Fruit fly (Drosophila melanogaster) whole organism, embryonic: ENCODE data around the gene CG15199.

Experiments
- Ada2b ChIP-seq: fragments of 200-800 bp; sonication (Bioruptor generic); IDR thresholded peaks from 2 replicates; pipeline ENCODE4 v1.3.6; 2022; ENCODE audit warnings: missing biosample characterization, missing genetic modification characterization
- Bgb ChIP-seq: fragments of 200-800 bp; sonication (Bioruptor generic); IDR thresholded peaks from 2 replicates; pipeline ENCODE4 v1.3.6; 2022; ENCODE audit warnings: missing biosample characterization, missing genetic modification characterization; ENCODE audit not compliant: partially characterized antibody
- CG10274 ChIP-seq: fragments of 200-800 bp; sonication (Bioruptor generic); optimal IDR thresholded peaks from 3 replicates; lab custom pipeline; 2017; ENCODE audit warnings: missing biosample characterization, mild to moderate bottlenecking, missing genetic modification characterization
- CG11085 ChIP-seq: fragments of 200-800 bp; sonication (Bioruptor generic); IDR thresholded peaks from 2 replicates; pipeline ENCODE4 v1.3.6; 2022; ENCODE audit warnings: missing biosample characterization, missing genetic modification characterization
- CG15269 ChIP-seq: fragments of 200-800 bp; sonication (Bioruptor generic); optimal IDR thresholded peaks from 2 replicates; lab custom pipeline; 2018; ENCODE audit warnings: missing biosample characterization, mild to moderate bottlenecking, missing genetic modification characterization, moderate library complexity
- CG16813 ChIP-seq: fragments of 200-800 bp; sonication (Bioruptor generic); IDR thresholded peaks from 3 replicates; pipeline ENCODE4 v1.3.6; 2022; ENCODE audit warnings: missing biosample characterization, missing genetic modification characterization; ENCODE audit not compliant: partially characterized antibody
- CG17361 ChIP-seq: fragments of 200-800 bp; sonication (Bioruptor generic); IDR thresholded peaks from 3 replicates; pipeline ENCODE4 v1.3.6; 2022; ENCODE audit warnings: missing biosample characterization, missing genetic modification characterization
- CG17612 ChIP-seq: fragments of 200-800 bp; sonication (Bioruptor generic); IDR thresholded peaks from 2 replicates; pipeline ENCODE4 v1.3.6; 2022; ENCODE audit warnings: missing biosample characterization, missing genetic modification characterization
- CG2889 ChIP-seq: fragments of 200-800 bp; sonication (Bioruptor generic); IDR thresholded peaks from 3 replicates; pipeline ENCODE4 v1.3.6; 2022; ENCODE audit warnings: missing biosample characterization, missing genetic modification characterization
- CG31441 ChIP-seq: fragments of 200-800 bp; sonication (Bioruptor generic); IDR thresholded peaks from 2 replicates; pipeline ENCODE4 v1.3.6; 2022; ENCODE audit warnings: missing biosample characterization, missing genetic modification characterization
- CG32772 ChIP-seq: fragments of 200-800 bp; sonication (Bioruptor generic); IDR thresholded peaks from 2 replicates; pipeline ENCODE4 v1.3.6; 2022; ENCODE audit warnings: missing biosample characterization, missing genetic modification characterization
- CG34224 ChIP-seq: fragments of 200-800 bp; sonication (Bioruptor generic); IDR thresholded peaks from 3 replicates; pipeline ENCODE4 v1.3.6; 2022; ENCODE audit warnings: missing biosample characterization, missing genetic modification characterization; ENCODE audit not compliant: partially characterized antibody
- CG3847 ChIP-seq: fragments of 200-800 bp; sonication (Bioruptor generic); IDR thresholded peaks from 2 replicates; pipeline ENCODE4 v1.3.6; 2022; ENCODE audit warnings: missing biosample characterization, missing genetic modification characterization
- CG4707 ChIP-seq: fragments of 200-800 bp; sonication (Bioruptor generic); optimal IDR thresholded peaks from 2 replicates; lab custom pipeline; 2018; ENCODE audit warnings: missing biosample characterization, mild to moderate bottlenecking, missing genetic modification characterization, moderate library complexity
- CG6254 ChIP-seq: fragments of 200-800 bp; sonication (Bioruptor generic); optimal IDR thresholded peaks from 3 replicates; lab custom pipeline; 2017; ENCODE audit warnings: mild to moderate bottlenecking, missing biosample characterization, missing genetic modification reagents, missing genetic modification characterization
- CG7963 ChIP-seq: fragments of 200-800 bp; sonication (Bioruptor generic); IDR thresholded peaks from 3 replicates; pipeline ENCODE4 v1.3.6; 2022; ENCODE audit warnings: missing biosample characterization, missing genetic modification characterization; ENCODE audit not compliant: partially characterized antibody
- CG8290 ChIP-seq, 3 experiments: fragments of 200-800 bp; sonication (Bioruptor generic); optimal IDR thresholded peaks; 2 replicates each; lab custom pipeline; 2016 to 2019; ENCODE audit warnings: missing biosample characterization in 3 of 3, missing genetic modification characterization in 3 of 3, mild to moderate bottlenecking in 2 of 3, moderate library complexity in 1 of 3
- CG8765 ChIP-seq: fragments of 200-800 bp; sonication (Bioruptor generic); IDR thresholded peaks from 2 replicates; pipeline ENCODE4 v1.3.6; 2022; ENCODE audit warnings: missing biosample characterization, missing genetic modification characterization
- CG9215 ChIP-seq: fragments of 200-800 bp; sonication (Bioruptor generic); IDR thresholded peaks from 2 replicates; pipeline ENCODE4 v1.3.6; 2022; ENCODE audit warnings: missing biosample characterization, missing genetic modification characterization
- CG9727 ChIP-seq: fragments of 200-800 bp; sonication (Bioruptor generic); optimal IDR thresholded peaks from 3 replicates; lab custom pipeline; 2017; ENCODE audit warnings: missing biosample characterization, mild to moderate bottlenecking, missing genetic modification characterization
- Chrac-16 ChIP-seq: fragments of 200-800 bp; sonication (Bioruptor generic); optimal IDR thresholded peaks from 3 replicates; lab custom pipeline; 2016; ENCODE audit warnings: missing biosample characterization, missing genetic modification characterization
- D ChIP-seq, 2 experiments: fragments of 200-800 bp in 1 of 2; fragments of >200 bp in 1 of 2; sonication (Bioruptor generic) in 1 of 2; optimal IDR thresholded peaks; 2 replicates in 1 of 2; 3 replicates in 1 of 2; lab custom pipeline; 2017; ENCODE audit warnings: mild to moderate bottlenecking in 1 of 2, missing biosample characterization in 1 of 2, missing genetic modification characterization in 1 of 2, missing genetic modification reagents in 1 of 2
- Deaf1 ChIP-seq: fragments of 200-800 bp; optimal IDR thresholded peaks from 3 replicates; lab custom pipeline; 2019; ENCODE audit warnings: missing biosample characterization, mild to moderate bottlenecking, missing genetic modification characterization, moderate library complexity
- Dll ChIP-seq: fragments of 200-800 bp; sonication (Bioruptor generic); IDR thresholded peaks from 4 replicates; pipeline ENCODE4 v1.3.6; 2022; ENCODE audit warnings: missing biosample characterization, missing genetic modification characterization; ENCODE audit not compliant: partially characterized antibody
- Dp ChIP-seq: fragments of 200-800 bp; sonication (Bioruptor generic); optimal IDR thresholded peaks from 2 replicates; lab custom pipeline; 2018; ENCODE audit warnings: missing biosample characterization, mild to moderate bottlenecking, missing genetic modification characterization, moderate library complexity
- Eip74EF ChIP-seq, 2 experiments: fragments of 200-800 bp in 1 of 2; fragments of >200 bp in 1 of 2; sonication (Bioruptor generic) in 1 of 2; optimal IDR thresholded peaks; 2 replicates each; lab custom pipeline; 2017 to 2019; ENCODE audit warnings: missing biosample characterization in 2 of 2, missing genetic modification characterization in 2 of 2, mild to moderate bottlenecking in 1 of 2, moderate library complexity in 1 of 2
- Hr39 ChIP-seq: fragments of >200 bp; optimal IDR thresholded peaks from 2 replicates; lab custom pipeline; 2017
- MBD-R2 ChIP-seq: fragments of 200-800 bp; sonication (Bioruptor generic); IDR thresholded peaks from 2 replicates; pipeline ENCODE4 v1.3.6; 2022; ENCODE audit warnings: missing biosample characterization, missing genetic modification characterization
- Nf-YB ChIP-seq: fragments of 200-800 bp; sonication (Bioruptor generic); optimal IDR thresholded peaks from 3 replicates; lab custom pipeline; 2019; ENCODE audit warnings: missing biosample characterization, mild to moderate bottlenecking, missing genetic modification characterization, moderate library complexity
- Opbp ChIP-seq: fragments of 200-800 bp; sonication (Bioruptor generic); IDR thresholded peaks from 3 replicates; pipeline ENCODE4 v1.3.6; 2022; ENCODE audit warnings: missing biosample characterization, missing genetic modification characterization; ENCODE audit not compliant: partially characterized antibody
- ase ChIP-seq: fragments of 200-800 bp; sonication (Bioruptor generic); IDR thresholded peaks from 3 replicates; pipeline ENCODE4 v1.3.6; 2022; ENCODE audit warnings: missing biosample characterization, missing genetic modification characterization
- ato ChIP-seq: fragments of 200-800 bp; sonication (Bioruptor generic); IDR thresholded peaks from 2 replicates; pipeline ENCODE4 v1.3.6; 2022; ENCODE audit warnings: missing biosample characterization, missing genetic modification characterization; ENCODE audit not compliant: partially characterized antibody
- bsh ChIP-seq, 2 experiments: fragments of 200-800 bp; sonication (Bioruptor generic); optimal IDR thresholded peaks; 2 replicates each; lab custom pipeline; 2017 to 2018; ENCODE audit warnings: mild to moderate bottlenecking in 2 of 2, missing biosample characterization in 2 of 2, missing genetic modification characterization in 2 of 2, moderate library complexity in 1 of 2
- cwo ChIP-seq: fragments of 200-800 bp; sonication (Bioruptor generic); optimal IDR thresholded peaks from 3 replicates; lab custom pipeline; 2017; ENCODE audit warnings: missing biosample characterization, missing genetic modification characterization, mild to moderate bottlenecking, moderate library complexity, missing genetic modification reagents
- exex ChIP-seq: fragments of 200-800 bp; sonication (Bioruptor generic); optimal IDR thresholded peaks from 4 replicates; lab custom pipeline; 2018; ENCODE audit warnings: missing biosample characterization, mild to moderate bottlenecking, missing genetic modification characterization, moderate library complexity
- eyg ChIP-seq: fragments of 200-800 bp; sonication (Bioruptor generic); optimal IDR thresholded peaks from 3 replicates; lab custom pipeline; 2016; ENCODE audit warnings: missing biosample characterization, missing genetic modification characterization
- ftz-f1 ChIP-seq: fragments of 200-800 bp; sonication (Bioruptor generic); optimal IDR thresholded peaks from 2 replicates; lab custom pipeline; 2016; ENCODE audit warnings: missing biosample characterization, missing genetic modification characterization
- hb ChIP-seq: fragments of 200-800 bp; sonication (Bioruptor generic); IDR thresholded peaks from 3 replicates; pipeline ENCODE4 v1.3.6; 2022; ENCODE audit warnings: missing biosample characterization, missing genetic modification characterization; ENCODE audit not compliant: partially characterized antibody
- insv ChIP-seq, 2 experiments: fragments of 200-800 bp; sonication (Bioruptor generic); optimal IDR thresholded peaks; 3 replicates each; lab custom pipeline; 2016 to 2018; ENCODE audit warnings: missing biosample characterization in 2 of 2, missing genetic modification characterization in 2 of 2
- kni ChIP-seq: fragments of 200-800 bp; sonication (Bioruptor generic); optimal IDR thresholded peaks from 3 replicates; lab custom pipeline; 2017; ENCODE audit warnings: mild to moderate bottlenecking, missing biosample characterization, missing genetic modification reagents, missing genetic modification characterization
- lbe ChIP-seq: fragments of 200-800 bp; sonication (Bioruptor generic); optimal IDR thresholded peaks from 2 replicates; lab custom pipeline; 2016; ENCODE audit warnings: missing biosample characterization, mild to moderate bottlenecking, missing genetic modification characterization
- ro ChIP-seq: fragments of 200-800 bp; sonication (Bioruptor generic); IDR thresholded peaks from 2 replicates; pipeline ENCODE4 v1.3.6; 2022; ENCODE audit warnings: missing biosample characterization, missing genetic modification characterization
- salm ChIP-seq: fragments of 200-800 bp; sonication (Bioruptor generic); optimal IDR thresholded peaks from 2 replicates; lab custom pipeline; 2018; ENCODE audit warnings: missing biosample characterization, mild to moderate bottlenecking, missing genetic modification characterization
- vfl ChIP-seq: fragments of 200-800 bp; sonication (Bioruptor generic); optimal IDR thresholded peaks from 2 replicates; lab custom pipeline; 2016; ENCODE audit warnings: missing biosample characterization, missing genetic modification characterization
- vnd ChIP-seq: fragments of 200-800 bp; sonication (Bioruptor generic); IDR thresholded peaks from 3 replicates; pipeline ENCODE4 v1.3.6; 2022; ENCODE audit warnings: missing biosample characterization, missing genetic modification characterization; ENCODE audit not compliant: partially characterized antibody
- vvl ChIP-seq: fragments of 200-800 bp; sonication (Bioruptor generic); IDR thresholded peaks from 2 replicates; pipeline ENCODE4 v1.3.6; 2022; ENCODE audit warnings: missing biosample characterization, missing genetic modification characterization
- zen2 ChIP-seq: fragments of 200-800 bp; sonication (Bioruptor generic); IDR thresholded peaks from 3 replicates; pipeline ENCODE4 v1.3.6; 2022; ENCODE audit warnings: missing biosample characterization, missing genetic modification characterization; ENCODE audit not compliant: partially characterized antibody

Gene CG15199

DNA sequence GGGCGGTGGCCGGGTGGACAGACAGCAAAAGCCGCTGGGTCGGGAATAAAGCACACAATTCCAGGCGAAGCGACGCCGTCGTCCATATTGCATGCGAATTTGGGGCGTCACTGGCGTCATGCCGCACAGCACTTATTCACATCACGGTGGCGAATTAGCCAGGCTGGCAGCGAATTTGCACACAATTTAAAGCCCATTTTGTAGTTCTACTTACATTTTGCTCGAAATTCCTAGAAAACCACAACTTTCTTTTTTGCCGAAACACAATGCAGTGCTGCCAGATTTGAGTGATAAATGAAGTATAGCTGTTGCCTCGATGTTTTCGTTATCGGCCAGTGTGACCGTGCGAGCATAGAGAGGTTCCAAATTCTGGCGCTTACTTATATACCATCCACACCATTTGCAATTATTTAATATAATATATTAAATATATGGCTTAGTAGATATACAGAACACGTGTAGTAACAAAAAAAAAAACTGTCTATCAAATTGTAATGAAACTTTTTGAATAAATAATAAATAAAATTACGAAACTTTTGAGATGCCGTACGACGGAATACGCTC, 6.7 kb upstream of the CG15199 start, which contains the start of gene Ran (continued):
- no peak for TF ChIP-seq salm (tag; lab: Kevin White, UChicago)
- 0 out of 2 replicates have a peak, but pooled peaks have one; percentile 23 for TF ChIP-seq CG9215 (GFP tag; lab: Robert Waterston, UW)
- TF ChIP-seq CG31441 (GFP tag; lab: Robert Waterston, UW): no peak
- no peak for TF ChIP-seq exex
- TF ChIP-seq kni (GFP tag; lab: Kevin White, UChicago): no peak
- peak; percentile 12; the same call in 1 of the 2 replicates for TF ChIP-seq ato (GFP tag; lab: Robert Waterston, UW)
- TF ChIP-seq CG15269 (tag; lab: Kevin White, UChicago): no peak
- no peak for TF ChIP-seq Chrac-16 (GFP tag; lab: Kevin White, UChicago)
- TF ChIP-seq Opbp (GFP tag; lab: Robert Waterston, UW): peak; percentile 41; the same call in 1 of the 3 replicates
- no peak for TF ChIP-seq CG9727
- TF ChIP-seq CG8765: no peak
- TF ChIP-seq CG17612 (GFP tag; lab: Robert Waterston, UW): no peak
- TF ChIP-seq D (optimal IDR thresholded peaks at IDR 0.05; lab: Kevin White, UChicago): no peak
- TF ChIP-seq D (GFP tag; optimal IDR thresholded peaks at IDR 0.05; lab: Kevin White, UChicago): no peak
- 0 out of 3 replicates have a peak, but pooled peaks have one; percentile 42 for TF ChIP-seq CG7963 (GFP tag; lab: Robert Waterston, UW)
- peak; percentile 47 for TF ChIP-seq CG3847 (GFP tag; lab: Robert Waterston, UW)
- TF ChIP-seq Hr39 (lab: Kevin White, UChicago): no peak
- no peak for TF ChIP-seq ro (GFP tag; lab: Robert Waterston, UW)
- no peak for TF ChIP-seq ftz-f1 (GFP tag; lab: Kevin White, UChicago)
- TF ChIP-seq Bgb (GFP tag; lab: Robert Waterston, UW): peak; percentile 37; the same call in 1 of the 2 replicates
- TF ChIP-seq CG17361 (GFP tag; lab: Robert Waterston, UW): no peak
- TF ChIP-seq CG32772 (GFP tag; lab: Robert Waterston, UW): no peak
- no peak for TF ChIP-seq vnd (GFP tag; lab: Robert Waterston, UW)
- no peak for TF ChIP-seq CG2889 (GFP tag; lab: Robert Waterston, UW)
- no peak for TF ChIP-seq insv (GFP tag; optimal IDR thresholded peaks at IDR 0.05; lab: Kevin White, UChicago)
- no peak for TF ChIP-seq CG6254 (GFP tag; lab: Kevin White, UChicago)
- TF ChIP-seq eyg (GFP tag; lab: Kevin White, UChicago): no peak
- 0 out of 3 replicates have a peak, but pooled peaks have one; percentile 31 for TF ChIP-seq CG34224 (GFP tag; lab: Robert Waterston, UW)
- TF ChIP-seq CG16813: 0 out of 3 replicates have a peak, but pooled peaks have one; percentile 35
- no peak for TF ChIP-seq vfl (GFP tag; lab: Kevin White, UChicago)
- no peak for TF ChIP-seq Nf-YB (GFP tag; lab: Kevin White, UChicago)
- TF ChIP-seq CG10274 (GFP tag; lab: Kevin White, UChicago): no peak
- TF ChIP-seq CG11085 (GFP tag; lab: Robert Waterston, UW): no peak
- no peak for TF ChIP-seq Ada2b
- no peak for TF ChIP-seq zen2 (GFP tag; lab: Robert Waterston, UW)
- no peak for TF ChIP-seq cwo
- TF ChIP-seq Eip74EF (GFP tag; optimal IDR thresholded peaks at IDR 0.05; lab: Kevin White, UChicago): no peak
- 0 out of 3 replicates have a peak, but pooled peaks have one; percentile 8 for TF ChIP-seq ase
- no peak for TF ChIP-seq CG4707 (GFP tag; lab: Kevin White, UChicago)
- TF ChIP-seq MBD-R2 (GFP tag; lab: Robert Waterston, UW): peak; percentile 35
- TF ChIP-seq lbe: no peak
- no peak for TF ChIP-seq Dp (GFP tag; lab: Kevin White, UChicago)
- no peak for TF ChIP-seq vvl (GFP tag; lab: Robert Waterston, UW)
- no peak for TF ChIP-seq Deaf1
- TF ChIP-seq Dll (GFP tag; lab: Robert Waterston, UW): no peak
- no peak for TF ChIP-seq bsh (GFP tag; optimal IDR thresholded peaks at IDR 0.05; lab: Kevin White, UChicago)
- no peak for TF ChIP-seq hb
- no peak for TF ChIP-seq CG8290 (GFP tag; optimal IDR thresholded peaks at IDR 0.05; lab: Kevin White, UChicago)
- TF ChIP-seq CG8290 (tag; optimal IDR thresholded peaks at IDR 0.05; lab: Kevin White, UChicago): no peak
